Worm (Caenorhabditis elegans) whole organism, midembryonic: Measurements from ENCODE around the gene srh-42.
"Not testable (repeated sequence)": the region's sequence is repeated elsewhere in the genome, so short reads cannot be mapped to it uniquely, and the experiment has no call there.

Experiments
- T22C8.4 ChIP-seq: fragments of 200-800 bp; sonication (Bioruptor generic); IDR thresholded peaks from 2 replicates; pipeline ENCODE4 v1.3.6; 2022; ENCODE audit warnings: missing genetic modification characterization, missing compliant biosample characterization
- cog-1 ChIP-seq: sonication (generic microtip); optimal IDR thresholded peaks from 2 replicates; lab custom pipeline; 2016; ENCODE audit warnings: missing genetic modification characterization, missing compliant biosample characterization
- flt-1 ChIP-seq: fragments of 200-800 bp; sonication (Bioruptor generic); IDR thresholded peaks from 2 replicates; pipeline ENCODE4 v1.3.6; 2022; ENCODE audit warnings: missing genetic modification characterization, missing compliant biosample characterization
- klf-2 ChIP-seq: fragments of 200-800 bp; sonication (Bioruptor generic); conservative IDR thresholded peaks from 2 replicates; pipeline ENCODE4 v1.3.6; 2022; ENCODE audit warnings: missing genetic modification reagents, missing genetic modification characterization, missing compliant biosample characterization
- med-1 ChIP-seq: sonication (generic microtip); optimal IDR thresholded peaks from 2 replicates; lab custom pipeline; 2017; ENCODE audit warnings: missing genetic modification characterization, mild to moderate bottlenecking, missing compliant biosample characterization, antibody characterized with exemption, missing genetic modification reagents; ENCODE audit not compliant: insufficient read depth
- ref-1 ChIP-seq: fragments of 200-800 bp; sonication (Bioruptor generic); conservative IDR thresholded peaks from 2 replicates; pipeline ENCODE4 v1.3.6; 2022; ENCODE audit warnings: missing genetic modification reagents, missing genetic modification characterization, missing compliant biosample characterization
- tab-1 ChIP-seq: fragments of 200-800 bp; sonication (Bioruptor generic); IDR thresholded peaks from 2 replicates; pipeline ENCODE4 v1.3.6; 2022; ENCODE audit warnings: missing genetic modification characterization, missing compliant biosample characterization
- ztf-23 ChIP-seq: fragments of 200-800 bp; sonication (Bioruptor generic); IDR thresholded peaks from 2 replicates; pipeline ENCODE4 v1.3.6; 2022; ENCODE audit warnings: missing genetic modification reagents, missing genetic modification characterization, missing compliant biosample characterization
- ztf-29 ChIP-seq: fragments of 200-800 bp; sonication (Bioruptor generic); IDR thresholded peaks from 2 replicates; pipeline ENCODE4 v1.3.6; 2022; ENCODE audit warnings: missing genetic modification reagents, missing genetic modification characterization, missing compliant biosample characterization

The srh-42 gene

ce11 chrII:14288968-14289367 is at the start of gene srh-42:
Gene srh-42 (minus strand): TSS chrII:14289068.
- no peak for TF ChIP-seq ref-1 (GFP tag; lab: Robert Waterston, UW)
- no peak for TF ChIP-seq cog-1 (tag; lab: Kevin White, UChicago)
- TF ChIP-seq ztf-29 (GFP tag; lab: Robert Waterston, UW): no peak
- TF ChIP-seq flt-1: no peak
- TF ChIP-seq ztf-23 (GFP tag; lab: Robert Waterston, UW): no peak
- TF ChIP-seq tab-1 (GFP tag; lab: Robert Waterston, UW): no peak
- TF ChIP-seq klf-2 (GFP tag; lab: Robert Waterston, UW): no peak
- TF ChIP-seq T22C8.4 (GFP tag; lab: Robert Waterston, UW): no peak
- no peak for TF ChIP-seq med-1

- TF ChIP-seq flt-1 (0 out of 2 replicates have a peak, but pooled peaks have one; percentile 53), ztf-23 (GFP tag; lab: Robert Waterston, UW) (peak; percentile 41; the same call in 1 of the 2 replicates), cog-1 (tag; lab: Kevin White, UChicago) (no peak), med-1 (no peak)
Measured at ce11 chrII:14321225-14321624, 32.4 kb upstream of the srh-42 start.

- TF ChIP-seq klf-2 (GFP tag; lab: Robert Waterston, UW) (no peak), ref-1 (GFP tag; lab: Robert Waterston, UW) (no peak), T22C8.4 (GFP tag; lab: Robert Waterston, UW) (no peak), ztf-29 (GFP tag; lab: Robert Waterston, UW) (no peak), flt-1 (no peak), ztf-23 (GFP tag; lab: Robert Waterston, UW) (no peak), cog-1 (tag; lab: Kevin White, UChicago) (no peak), med-1 (no peak), tab-1 (GFP tag; lab: Robert Waterston, UW) (no peak)
Measured at ce11 chrII:14319227-14319626, 30.4 kb upstream of the srh-42 start.

- TF ChIP-seq ztf-29 (GFP tag; lab: Robert Waterston, UW): no peak
- TF ChIP-seq flt-1: no peak
- no peak for TF ChIP-seq cog-1 (tag; lab: Kevin White, UChicago)
- TF ChIP-seq klf-2 (GFP tag; lab: Robert Waterston, UW): no peak
- TF ChIP-seq med-1: no peak
- TF ChIP-seq ref-1 (GFP tag; lab: Robert Waterston, UW): no peak
- TF ChIP-seq ztf-23 (GFP tag; lab: Robert Waterston, UW): no peak
- no peak for TF ChIP-seq T22C8.4 (GFP tag; lab: Robert Waterston, UW)
- TF ChIP-seq tab-1 (GFP tag; lab: Robert Waterston, UW): no peak
Measured at ce11 chrII:14318027-14318426, 29.2 kb upstream of the srh-42 start, which contains the start of gene Y54G11A.14. Gene Y54G11A.14 (plus strand): TSS chrII:14318158.

- TF ChIP-seq tab-1 (GFP tag; lab: Robert Waterston, UW): no peak
- no peak for TF ChIP-seq T22C8.4 (GFP tag; lab: Robert Waterston, UW)
- no peak for TF ChIP-seq cog-1 (tag; lab: Kevin White, UChicago)
- TF ChIP-seq med-1: no peak
- no peak for TF ChIP-seq klf-2 (GFP tag; lab: Robert Waterston, UW)
- TF ChIP-seq ztf-23 (GFP tag; lab: Robert Waterston, UW): no peak
- no peak for TF ChIP-seq ref-1 (GFP tag; lab: Robert Waterston, UW)
- TF ChIP-seq ztf-29 (GFP tag; lab: Robert Waterston, UW): no peak
- no peak for TF ChIP-seq flt-1
Measured at ce11 chrII:14312182-14312581, 23.3 kb upstream of the srh-42 start.

ce11 chrII:14311537-14311936 is 22.7 kb upstream of the srh-42 start:
- TF ChIP-seq klf-2 (GFP tag; lab: Robert Waterston, UW): no peak
- no peak for TF ChIP-seq ztf-23 (GFP tag; lab: Robert Waterston, UW)
- TF ChIP-seq flt-1: no peak
- no peak for TF ChIP-seq tab-1 (GFP tag; lab: Robert Waterston, UW)

ce11 chrII:14310729-14311388 is 22.0 kb upstream of the srh-42 start, which contains the start of gene ctl-3:
Gene ctl-3 (minus strand): TSS chrII:14310779.
- TF ChIP-seq klf-2 (GFP tag; lab: Robert Waterston, UW) (no peak), flt-1 (no peak), tab-1 (GFP tag; lab: Robert Waterston, UW) (no peak)

- not testable (repeated sequence) for TF ChIP-seq flt-1; ztf-23 (GFP tag; lab: Robert Waterston, UW); tab-1 (GFP tag; lab: Robert Waterston, UW)
Measured at ce11 chrII:14306160-14306559, 17.3 kb upstream of the srh-42 start, which contains the start of gene ctl-1. Gene ctl-1 (minus strand): TSS chrII:14306260.

- TF ChIP-seq ztf-29 (GFP tag; lab: Robert Waterston, UW); cog-1 (tag; lab: Kevin White, UChicago); tab-1 (GFP tag; lab: Robert Waterston, UW): not testable (repeated sequence)
Measured at ce11 chrII:14301927-14302326, 13.1 kb upstream of the srh-42 start, which contains the start of gene ctl-2. Gene ctl-2 (minus strand): TSS chrII:14302027.

ce11 chrII:14299254-14299759 is 10.4 kb upstream of the srh-42 start:
- no peak for TF ChIP-seq T22C8.4 (GFP tag; lab: Robert Waterston, UW)
- TF ChIP-seq ztf-23 (GFP tag; lab: Robert Waterston, UW): no peak
- TF ChIP-seq klf-2 (GFP tag; lab: Robert Waterston, UW): no peak
- no peak for TF ChIP-seq med-1
- no peak for TF ChIP-seq ztf-29 (GFP tag; lab: Robert Waterston, UW)
- TF ChIP-seq cog-1 (tag; lab: Kevin White, UChicago): no peak
- TF ChIP-seq ref-1 (GFP tag; lab: Robert Waterston, UW): no peak
- TF ChIP-seq tab-1 (GFP tag; lab: Robert Waterston, UW): no peak
- no peak for TF ChIP-seq flt-1
